Fruit fly (Drosophila melanogaster) Kc167 (cell line): ENCODE results near the gene CG32081.

Experiments
- Myc ChIP-seq: fragments of >200 bp; optimal IDR thresholded peaks from 2 replicates; lab custom pipeline; 2017; ENCODE audit warnings: missing external identifiers
- Sin3A ChIP-seq: fragments of >200 bp; optimal IDR thresholded peaks from 2 replicates; lab custom pipeline; 2018; ENCODE audit warnings: missing external identifiers
- h ChIP-seq: fragments of >200 bp; optimal IDR thresholded peaks from 3 replicates; lab custom pipeline; 2018; ENCODE audit warnings: missing external identifiers
- insv ChIP-seq: fragments of >200 bp; optimal IDR thresholded peaks from 3 replicates; lab custom pipeline; 2018; ENCODE audit warnings: missing external identifiers
- psq ChIP-seq: fragments of >200 bp; optimal IDR thresholded peaks from 2 replicates; lab custom pipeline; 2017; ENCODE audit warnings: missing external identifiers
- ttk ChIP-seq: sonication (Bioruptor generic); optimal IDR thresholded peaks from 2 replicates; lab custom pipeline; 2017; ENCODE audit warnings: missing external identifiers

CG32081 gene

DNA sequence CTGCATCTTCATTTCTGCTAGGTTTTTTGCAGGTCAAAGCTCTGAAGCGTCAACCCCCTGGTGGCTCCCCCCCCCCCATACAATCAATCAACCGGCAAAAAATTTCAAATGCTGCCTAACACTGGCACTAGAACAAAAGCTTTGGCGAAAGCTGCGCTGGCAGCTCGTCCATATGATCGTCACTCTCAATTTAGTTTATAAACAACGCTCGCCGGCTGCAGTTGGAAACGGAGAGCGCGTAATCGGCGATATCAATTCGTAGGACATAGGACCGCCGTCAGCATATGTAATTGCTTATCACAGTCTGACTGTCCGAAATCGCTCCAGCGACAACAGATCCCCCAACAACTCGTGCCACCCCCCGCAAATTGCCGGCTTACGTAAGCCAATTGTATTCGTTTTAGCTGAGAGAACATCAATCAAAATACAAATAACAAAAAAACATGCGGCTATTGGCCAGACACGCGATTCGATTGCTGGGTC lies 43.0 kb downstream of the CG32081 start, which contains the start of gene Mocs1:
Mocs1 (plus strand) TSS at position 155 of the 483 bp plus-strand sequence.
- TF ChIP-seq h (lab: Kevin White, UChicago) = no peak
- no peak for TF ChIP-seq psq (lab: Kevin White, UChicago)
- TF ChIP-seq insv (lab: Kevin White, UChicago) = no peak

DNA sequence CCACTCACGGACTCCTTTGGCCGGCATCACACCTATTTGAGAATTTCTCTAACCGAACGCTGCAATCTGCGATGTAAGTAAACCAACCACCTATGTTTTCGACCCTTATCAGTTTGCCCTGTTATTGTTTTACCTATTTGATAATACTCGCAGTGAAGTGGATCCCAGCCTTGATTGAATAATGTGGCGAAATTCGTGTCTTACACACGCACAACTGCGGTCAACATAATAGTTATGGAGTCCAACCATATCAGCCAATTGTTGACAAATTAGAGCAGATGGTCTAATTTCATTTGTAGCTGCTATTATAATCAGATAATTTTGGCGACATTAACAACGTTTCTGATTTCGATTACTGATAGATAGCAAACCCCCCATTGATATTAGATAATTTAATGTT lies 43.7 kb downstream of the CG32081 start:
- TF ChIP-seq h (lab: Kevin White, UChicago) (no peak), insv (lab: Kevin White, UChicago) (no peak), Myc (lab: Kevin White, UChicago) (no peak), ttk (lab: Kevin White, UChicago) (no peak), psq (lab: Kevin White, UChicago) (no peak), Sin3A (no peak)

DNA sequence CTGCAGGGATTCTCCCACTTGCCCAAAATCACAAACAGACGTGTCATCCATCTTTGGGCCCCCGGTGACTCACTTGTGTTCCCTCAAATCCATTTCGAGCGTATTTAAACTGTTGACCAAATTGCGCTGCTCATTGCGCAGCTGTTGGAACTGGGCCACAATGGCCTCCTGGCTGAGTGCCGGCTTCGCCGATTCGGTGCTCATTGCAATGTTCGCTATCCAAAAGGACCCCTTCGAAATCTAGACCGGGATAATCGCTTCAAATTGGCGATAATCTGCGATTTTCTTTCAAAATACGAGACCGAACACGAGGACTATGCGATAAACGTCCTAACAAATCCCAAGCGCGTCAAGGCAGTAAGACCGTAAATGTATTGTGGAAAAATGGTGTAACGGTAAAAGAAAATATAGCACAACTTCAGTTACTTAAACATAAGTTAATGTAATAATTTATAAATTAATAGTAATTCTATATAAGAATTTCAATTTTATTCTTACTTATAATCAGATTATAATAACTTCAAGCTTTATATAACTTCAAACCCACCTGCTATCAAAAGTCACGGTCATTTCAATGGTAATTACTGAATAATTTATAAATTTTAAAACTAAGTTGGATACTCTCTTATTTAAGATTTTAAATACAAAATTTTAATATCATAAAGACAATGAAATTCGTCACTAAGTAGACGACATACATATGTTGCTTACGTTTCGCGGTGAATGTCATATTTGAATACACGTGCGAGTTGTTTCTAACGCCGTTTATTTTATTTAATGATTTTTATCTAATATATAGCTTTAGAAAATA lies 46.9 kb downstream of the CG32081 start, which contains the start of the genes Pfdn2 and Noc1:
Pfdn2 (minus strand) TSS at position 346 of the 811 bp plus-strand sequence.
Noc1 (plus strand) TSS at position 727 of the 811 bp plus-strand sequence.
- TF ChIP-seq h (lab: Kevin White, UChicago) (no peak), psq (lab: Kevin White, UChicago) (no peak), Sin3A (no peak), ttk (lab: Kevin White, UChicago) (no peak), Myc (lab: Kevin White, UChicago) (no peak), insv (lab: Kevin White, UChicago) (no peak)
